Fruit fly (Drosophila melanogaster): ENCODE measurements around the gene CG6999.

The CG6999 gene

DNA sequence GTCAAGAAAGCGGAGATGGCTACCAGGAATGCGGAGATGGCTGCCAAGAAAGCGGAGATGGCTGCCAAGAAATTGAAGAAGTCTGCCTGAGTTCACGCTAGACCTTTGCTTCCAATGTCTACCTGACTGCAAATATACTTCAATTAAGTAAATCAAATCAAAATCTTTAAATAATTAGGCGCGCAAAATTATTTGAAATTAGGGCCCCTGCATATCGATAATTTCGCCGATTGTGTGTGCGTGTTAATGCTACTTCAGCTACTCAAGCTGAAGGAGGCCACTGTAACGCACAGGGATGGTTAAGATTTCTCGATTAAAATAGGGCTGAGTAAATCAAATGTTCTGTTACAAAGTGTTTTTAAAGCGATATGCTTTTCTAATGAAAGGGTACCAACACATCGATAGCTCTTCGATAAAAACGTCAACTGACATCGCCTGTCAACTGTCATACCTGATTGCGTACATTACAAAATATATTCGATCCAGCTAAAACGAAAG, at the start of gene CG6999:
CG6999 (plus strand) TSS at position 448 of the 498 bp plus-strand sequence.
- TF ChIP-seq Dll (GFP tag; IDR thresholded peaks at IDR 0.05; ENCODE audit: partially characterized antibody) (peak; percentile 56; the same call in 1 of the 4 replicates), bbx (GFP tag; IDR thresholded peaks at IDR 0.05; ENCODE audit: partially characterized antibody) (peak; percentile 36; the same call in 1 of the 2 replicates), BEAF-32 (GFP tag; optimal IDR thresholded peaks at IDR 0.05) (peak; percentile 34), CG14860 (GFP tag; IDR thresholded peaks at IDR 0.05; ENCODE audit: partially characterized antibody) (0 out of 3 replicates have a peak, but pooled peaks have one; percentile 16), Scr (GFP tag; IDR thresholded peaks at IDR 0.05; ENCODE audit: partially characterized antibody) (peak; percentile 54), CG6791 (GFP tag; IDR thresholded peaks at IDR 0.05; ENCODE audit: partially characterized antibody) (peak; percentile 39; the same call in 2 of the 3 replicates), Opbp (GFP tag; IDR thresholded peaks at IDR 0.05; ENCODE audit: partially characterized antibody) (0 out of 3 replicates have a peak, but pooled peaks have one; percentile 39), CG16813 (GFP tag; IDR thresholded peaks at IDR 0.05; ENCODE audit: partially characterized antibody) (0 out of 3 replicates have a peak, but pooled peaks have one; percentile 44), knrl (GFP tag; IDR thresholded peaks at IDR 0.05; ENCODE audit: partially characterized antibody) (0 out of 3 replicates have a peak, but pooled peaks have one; percentile 35), amos (GFP tag; IDR thresholded peaks at IDR 0.05; ENCODE audit: partially characterized antibody) (peak; percentile 34; the same call in 1 of the 2 replicates), hb (GFP tag; IDR thresholded peaks at IDR 0.05; ENCODE audit: partially characterized antibody) (0 out of 3 replicates have a peak, but pooled peaks have one; percentile 46), Sry-δ (GFP tag; optimal IDR thresholded peaks at IDR 0.05) (peak; percentile 6), Dp (GFP tag; optimal IDR thresholded peaks at IDR 0.05) (peak; percentile 9), ato (GFP tag; IDR thresholded peaks at IDR 0.05; ENCODE audit: partially characterized antibody) (peak; percentile 42; the same call in 1 of the 2 replicates), CG13287 (GFP tag; IDR thresholded peaks at IDR 0.05; ENCODE audit: partially characterized antibody) (peak; percentile 39; the same call in 1 of the 2 replicates), Dref (GFP tag; IDR thresholded peaks at IDR 0.05) (peak; percentile 60), HLH4C (GFP tag; IDR thresholded peaks at IDR 0.05; ENCODE audit: partially characterized antibody) (peak; percentile 60; the same call in 1 of the 3 replicates), E2f2 (GFP tag; IDR thresholded peaks at IDR 0.05) (peak; percentile 74), Bgb (GFP tag; IDR thresholded peaks at IDR 0.05; ENCODE audit: partially characterized antibody) (peak; percentile 33; the same call in 1 of the 2 replicates)

dm6 chrX:9038778-9039177, 49.4 kb upstream of the CG6999 start:
- TF ChIP-seq danr (GFP tag; IDR thresholded peaks at IDR 0.05) = no peak
- peak; percentile 30; the same call in 1 of the 2 replicates for TF ChIP-seq Drgx (GFP tag; IDR thresholded peaks at IDR 0.05)

DNA sequence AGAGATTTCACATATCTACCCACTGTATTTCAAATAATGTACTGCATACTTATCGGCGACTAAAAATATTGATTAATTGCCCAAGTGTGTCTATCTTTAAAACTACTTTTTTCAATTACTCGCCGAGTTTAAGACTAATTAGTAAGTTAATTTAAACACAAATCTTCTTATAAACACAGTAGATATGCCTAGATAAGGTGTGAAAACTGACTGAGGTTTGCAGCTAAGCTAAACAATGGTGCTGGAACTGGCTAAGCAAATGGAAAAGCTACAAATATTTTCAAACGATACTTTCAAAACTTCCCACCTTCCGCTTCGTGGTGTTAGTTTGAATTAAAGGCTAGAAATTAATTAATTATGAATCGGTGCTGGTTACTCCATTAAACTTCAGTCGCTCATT, 47.3 kb upstream of the CG6999 start:
- no peak for TF ChIP-seq bigmax (GFP tag; optimal IDR thresholded peaks at IDR 0.05)
- peak; percentile 49 for TF ChIP-seq BEAF-32 (GFP tag; optimal IDR thresholded peaks at IDR 0.05)
- 0 out of 2 replicates have a peak, but pooled peaks have one; percentile 14 for TF ChIP-seq vvl (GFP tag; IDR thresholded peaks at IDR 0.05)
- TF ChIP-seq Lhr (GFP tag; optimal IDR thresholded peaks at IDR 0.05) = peak; percentile 28
- TF ChIP-seq gfzf (GFP tag; optimal IDR thresholded peaks at IDR 0.05) = peak; percentile 36
- TF ChIP-seq sd (tag; optimal IDR thresholded peaks at IDR 0.05) = peak; percentile 22
- TF ChIP-seq pzg (GFP tag; optimal IDR thresholded peaks at IDR 0.05) = peak; percentile 21
- TF ChIP-seq HmgZ (tag; optimal IDR thresholded peaks at IDR 0.05) = peak; percentile 34
- TF ChIP-seq chinmo (GFP tag; IDR thresholded peaks at IDR 0.05; ENCODE audit: partially characterized antibody) = no peak
- peak; percentile 34 for TF ChIP-seq stwl (tag; optimal IDR thresholded peaks at IDR 0.05)
- peak; percentile 83 for TF ChIP-seq sens (GFP tag)
- TF ChIP-seq Dp (GFP tag; optimal IDR thresholded peaks at IDR 0.05) = peak; percentile 53
- TF ChIP-seq Ets97D (GFP tag; optimal IDR thresholded peaks at IDR 0.05) = peak; percentile 42
- peak; percentile 63 for TF ChIP-seq E2f2 (GFP tag; IDR thresholded peaks at IDR 0.05)
- TF ChIP-seq trem (tag; optimal IDR thresholded peaks at IDR 0.05) = peak; percentile 24
- TF ChIP-seq HHEX (GFP tag; optimal IDR thresholded peaks at IDR 0.05) = no peak
- TF ChIP-seq CG17361 (GFP tag; IDR thresholded peaks at IDR 0.05) = no peak
- no peak for TF ChIP-seq dm (GFP tag; optimal IDR thresholded peaks at IDR 0.05)
- peak; percentile 40 for TF ChIP-seq CG1603 (tag; optimal IDR thresholded peaks at IDR 0.05)
- no peak for TF ChIP-seq CG10431 (GFP tag; optimal IDR thresholded peaks at IDR 0.05)
- TF ChIP-seq prd (optimal IDR thresholded peaks at IDR 0.05) = no peak
- no peak for TF ChIP-seq prd (GFP tag; IDR thresholded peaks at IDR 0.05)
- TF ChIP-seq Tbp (GFP tag; optimal IDR thresholded peaks at IDR 0.05) = no peak
- TF ChIP-seq Sry-δ (GFP tag; optimal IDR thresholded peaks at IDR 0.05) = peak; percentile 20
- peak; percentile 73 for TF ChIP-seq pita (GFP tag; optimal IDR thresholded peaks at IDR 0.05)
- TF ChIP-seq CG2116 (GFP tag; optimal IDR thresholded peaks at IDR 0.05) = peak; percentile 6
- no peak for TF ChIP-seq wek (GFP tag; optimal IDR thresholded peaks at IDR 0.05)

Data from whole organism, embryonic.